Fruit fly (Drosophila melanogaster) whole organism, wandering third instar larva: Measurements from ENCODE around the gene RluA-2.

ENCODE experiments used
- Dfd ChIP-seq: fragments of >200 bp; optimal IDR thresholded peaks from 2 replicates; lab custom pipeline; 2017; ENCODE audit warnings: missing biosample characterization, missing genetic modification characterization
- GATAd ChIP-seq: sonication (Bioruptor generic); optimal IDR thresholded peaks from 2 replicates; lab custom pipeline; 2016; ENCODE audit warnings: missing biosample characterization, missing genetic modification characterization
- Hnf4 ChIP-seq: fragments of 200-800 bp; sonication (Bioruptor generic); optimal IDR thresholded peaks from 2 replicates; lab custom pipeline; 2016; ENCODE audit warnings: missing biosample characterization, mild to moderate bottlenecking, missing genetic modification characterization
- N ChIP-seq: fragments of >200 bp; optimal IDR thresholded peaks from 2 replicates; lab custom pipeline; 2018; ENCODE audit warnings: missing biosample characterization, missing external identifiers, missing genetic modification characterization
- OdsH ChIP-seq: fragments of 200-800 bp; sonication (Bioruptor generic); optimal IDR thresholded peaks from 2 replicates; lab custom pipeline; 2016; ENCODE audit warnings: missing biosample characterization, mild to moderate bottlenecking, missing genetic modification characterization
- dmrt93B ChIP-seq: fragments of 200-800 bp; sonication (Bioruptor generic); optimal IDR thresholded peaks from 2 replicates; lab custom pipeline; 2018; ENCODE audit warnings: missing biosample characterization, mild to moderate bottlenecking, missing genetic modification characterization
- fru ChIP-seq: fragments of 200-800 bp; sonication (Bioruptor generic); optimal IDR thresholded peaks from 3 replicates; lab custom pipeline; 2016; ENCODE audit warnings: missing biosample characterization, mild to moderate bottlenecking, missing genetic modification characterization
- h ChIP-seq: fragments of 200-800 bp; sonication (Bioruptor generic); optimal IDR thresholded peaks from 3 replicates; lab custom pipeline; 2016; ENCODE audit warnings: missing biosample characterization, mild to moderate bottlenecking, missing genetic modification characterization
- jim ChIP-seq: fragments of 175-275, 200-325 bp; sonication (Bioruptor generic); optimal IDR thresholded peaks from 2 replicates; lab custom pipeline; 2016; ENCODE audit warnings: missing biosample characterization, mild to moderate bottlenecking, missing genetic modification characterization
- psq ChIP-seq: fragments of 200-800 bp; sonication (Bioruptor generic); optimal IDR thresholded peaks from 3 replicates; lab custom pipeline; 2017; ENCODE audit warnings: missing biosample characterization, mild to moderate bottlenecking, missing genetic modification characterization, moderate library complexity
- sage ChIP-seq: fragments of 200-800 bp; sonication (Bioruptor generic); optimal IDR thresholded peaks from 2 replicates; lab custom pipeline; 2016; ENCODE audit warnings: missing biosample characterization, mild to moderate bottlenecking, missing genetic modification characterization
- usp ChIP-seq: fragments of >200 bp; optimal IDR thresholded peaks from 2 replicates; lab custom pipeline; 2017; ENCODE audit warnings: missing biosample characterization, missing genetic modification characterization

- TF ChIP-seq GATAd (no peak), psq (GFP tag; lab: Kevin White, UChicago) (no peak), OdsH (no peak), dmrt93B (GFP tag; lab: Kevin White, UChicago) (no peak), usp (GFP tag; lab: Kevin White, UChicago) (no peak), jim (no peak), sage (GFP tag; lab: Kevin White, UChicago) (no peak), N (no peak), Dfd (GFP tag; lab: Kevin White, UChicago) (no peak), h (GFP tag; lab: Kevin White, UChicago) (no peak), fru (GFP tag; lab: Kevin White, UChicago) (no peak), Hnf4 (GFP tag; lab: Kevin White, UChicago) (no peak)
Observed at dm6 chr2L:10528984-10529383, 52.1 kb downstream of the RluA-2 start.
